Worm (Caenorhabditis elegans): ENCODE data around the gene npl-4.2.

DNA sequence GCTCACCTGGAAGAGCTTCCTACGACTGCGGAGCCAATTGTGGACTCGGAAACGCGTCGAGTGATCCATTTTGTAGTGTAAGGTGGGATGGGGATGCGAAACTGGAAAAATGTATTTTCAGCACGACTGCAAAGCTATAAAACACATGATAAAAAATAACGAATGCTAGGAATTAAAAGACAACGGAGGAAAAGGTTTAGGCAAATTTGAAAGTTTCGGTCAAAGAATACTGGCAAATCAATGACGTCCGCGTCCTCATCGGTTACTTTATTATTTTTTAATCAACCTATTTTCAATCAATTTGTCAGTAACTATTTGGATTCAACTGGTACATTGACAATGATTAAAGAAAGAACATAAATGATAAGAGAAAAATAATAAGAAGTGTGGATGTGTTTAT, 14.9 kb upstream of the npl-4.2 start, which contains the start of gene C17G10.7:
- TF ChIP-seq blmp-1 (tag; optimal IDR thresholded peaks at IDR 0.05) (no peak), mep-1 (tag; optimal IDR thresholded peaks at IDR 0.05) (no peak), snpc-4 (tag; optimal IDR thresholded peaks at IDR 0.05) (no peak), pha-4 (tag; optimal IDR thresholded peaks at IDR 0.05) (no peak)
